Fruit fly (Drosophila melanogaster): ENCODE data around the gene Vps24.

DNA sequence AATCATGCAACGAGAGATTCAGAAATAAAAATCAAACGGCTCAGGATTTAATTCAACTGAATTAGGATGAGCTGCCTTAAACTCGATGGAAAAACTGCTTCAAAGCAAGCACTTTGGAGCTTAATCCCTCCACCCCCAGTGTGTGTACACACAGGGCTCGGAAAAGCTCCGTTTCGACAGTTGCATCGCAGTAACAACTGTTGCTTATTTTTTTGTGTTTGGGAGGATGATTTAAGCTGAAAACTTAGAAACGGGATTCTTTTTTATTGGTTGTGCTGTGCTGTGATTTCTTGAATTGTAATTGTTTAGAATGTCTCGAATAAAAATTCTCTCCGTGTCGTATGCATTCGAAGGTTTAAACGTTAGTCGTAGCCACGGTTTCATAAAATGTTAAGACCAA lies 8.3 kb upstream of the Vps24 start, which contains the start of gene Syt14:
- no peak for TF ChIP-seq CG4328 (GFP tag; optimal IDR thresholded peaks at IDR 0.05)
- TF ChIP-seq ttk (GFP tag; IDR thresholded peaks at IDR 0.05) = no peak
- no peak for TF ChIP-seq Dip2 (GFP tag; IDR thresholded peaks at IDR 0.05)
